Fruit fly (Drosophila melanogaster) whole organism, embryonic: Measurements from ENCODE around the gene Pvr.
A peak's percentile ranks its signal among the peaks of the same experiment; 100 is the strongest.

ENCODE experiments used
- CG1024 ChIP-seq: fragments of 200-800 bp; sonication (Bioruptor generic); IDR thresholded peaks from 2 replicates; pipeline ENCODE4 v1.3.6; 2022; ENCODE audit warnings: missing biosample characterization, missing genetic modification characterization
- CG11696 ChIP-seq: fragments of 200-800 bp; sonication (Bioruptor generic); IDR thresholded peaks from 2 replicates; pipeline ENCODE4 v1.3.6; 2022; ENCODE audit warnings: missing biosample characterization, missing genetic modification characterization
- CG12391 ChIP-seq: fragments of 200-800 bp; sonication (Bioruptor generic); optimal IDR thresholded peaks from 3 replicates; lab custom pipeline; 2018; ENCODE audit warnings: missing biosample characterization, mild to moderate bottlenecking, missing genetic modification characterization, moderate library complexity
- CG12769 ChIP-seq: fragments of 200-800 bp; sonication (Bioruptor generic); optimal IDR thresholded peaks from 2 replicates; lab custom pipeline; 2019; ENCODE audit warnings: missing biosample characterization, mild to moderate bottlenecking, missing genetic modification characterization, moderate library complexity
- CG12942 ChIP-seq: fragments of 200-800 bp; sonication (Bioruptor generic); optimal IDR thresholded peaks from 3 replicates; lab custom pipeline; 2016; ENCODE audit warnings: missing biosample characterization, missing genetic modification characterization
- CG15479 ChIP-seq: fragments of 200-800 bp; sonication (Bioruptor generic); optimal IDR thresholded peaks from 3 replicates; lab custom pipeline; 2019; ENCODE audit warnings: missing biosample characterization, mild to moderate bottlenecking, missing genetic modification characterization, moderate library complexity
- CG17912 ChIP-seq: fragments of 200-800 bp; sonication (Bioruptor generic); optimal IDR thresholded peaks from 2 replicates; lab custom pipeline; 2018; ENCODE audit warnings: missing biosample characterization, mild to moderate bottlenecking, missing genetic modification characterization
- CG2202 ChIP-seq: fragments of 200-800 bp; sonication (Bioruptor generic); optimal IDR thresholded peaks from 2 replicates; lab custom pipeline; 2018; ENCODE audit warnings: missing biosample characterization, mild to moderate bottlenecking, missing genetic modification characterization
- CG31441 ChIP-seq: fragments of 200-800 bp; sonication (Bioruptor generic); IDR thresholded peaks from 2 replicates; pipeline ENCODE4 v1.3.6; 2022; ENCODE audit warnings: missing biosample characterization, missing genetic modification characterization
- CG4617 ChIP-seq: fragments of 200-800 bp; sonication (Bioruptor generic); optimal IDR thresholded peaks from 3 replicates; lab custom pipeline; 2016; ENCODE audit warnings: missing biosample characterization, missing genetic modification characterization, borderline replicate concordance
- CG4820 ChIP-seq: fragments of 200-800 bp; sonication (Bioruptor generic); optimal IDR thresholded peaks from 3 replicates; lab custom pipeline; 2016; ENCODE audit warnings: missing biosample characterization, missing genetic modification characterization
- CG6254 ChIP-seq: fragments of 200-800 bp; sonication (Bioruptor generic); optimal IDR thresholded peaks from 3 replicates; lab custom pipeline; 2017; ENCODE audit warnings: mild to moderate bottlenecking, missing biosample characterization, missing genetic modification reagents, missing genetic modification characterization
- CG6689 ChIP-seq: fragments of 200-800 bp; sonication (Bioruptor generic); IDR thresholded peaks from 2 replicates; pipeline ENCODE4 v1.3.6; 2022; ENCODE audit warnings: missing biosample characterization, missing genetic modification characterization
- CG8359 ChIP-seq: fragments of 200-800 bp; sonication (Bioruptor generic); optimal IDR thresholded peaks from 2 replicates; lab custom pipeline; 2017; ENCODE audit warnings: missing biosample characterization, mild to moderate bottlenecking, missing genetic modification characterization, borderline replicate concordance
- CG8765 ChIP-seq: fragments of 200-800 bp; sonication (Bioruptor generic); IDR thresholded peaks from 2 replicates; pipeline ENCODE4 v1.3.6; 2022; ENCODE audit warnings: missing biosample characterization, missing genetic modification characterization
- Dbx ChIP-seq: fragments of 200-800 bp; sonication (Bioruptor generic); IDR thresholded peaks from 3 replicates; pipeline ENCODE4 v1.3.6; 2022; ENCODE audit warnings: missing biosample characterization, missing genetic modification characterization
- Dip3 ChIP-seq: fragments of 200-800 bp; sonication (Bioruptor generic); optimal IDR thresholded peaks from 3 replicates; lab custom pipeline; 2016; ENCODE audit warnings: missing biosample characterization, missing genetic modification characterization
- Dll ChIP-seq: fragments of 200-800 bp; sonication (Bioruptor generic); IDR thresholded peaks from 4 replicates; pipeline ENCODE4 v1.3.6; 2022; ENCODE audit warnings: missing biosample characterization, missing genetic modification characterization; ENCODE audit not compliant: partially characterized antibody
- Ets65A ChIP-seq: fragments of 200-800 bp; sonication (Bioruptor generic); peaks from one replicate; lab custom pipeline; 2016; ENCODE audit warnings: missing biosample characterization, missing genetic modification characterization
- H2.0 ChIP-seq: fragments of 200-800 bp; sonication (Bioruptor generic); IDR thresholded peaks from 2 replicates; pipeline ENCODE4 v1.3.6; 2022; ENCODE audit warnings: missing biosample characterization, missing genetic modification characterization
- Hey ChIP-seq: fragments of 200-800 bp; sonication (Bioruptor generic); optimal IDR thresholded peaks from 3 replicates; lab custom pipeline; 2018; ENCODE audit warnings: missing biosample characterization, mild to moderate bottlenecking, missing genetic modification characterization
- Jarid2 ChIP-seq: fragments of 200-800 bp; sonication (Bioruptor generic); optimal IDR thresholded peaks from 3 replicates; lab custom pipeline; 2017; ENCODE audit warnings: mild to moderate bottlenecking, missing biosample characterization, missing genetic modification reagents, missing genetic modification characterization
- Sin3A ChIP-seq: fragments of >200 bp; optimal IDR thresholded peaks from 2 replicates; lab custom pipeline; 2018
- Sox100B ChIP-seq: fragments of 200-800 bp; sonication (Bioruptor generic); optimal IDR thresholded peaks from 3 replicates; lab custom pipeline; 2018; ENCODE audit warnings: missing biosample characterization, mild to moderate bottlenecking, missing genetic modification characterization
- Taf1 ChIP-seq: fragments of 200-800 bp; sonication (Bioruptor generic); IDR thresholded peaks from 2 replicates; pipeline ENCODE4 v1.3.6; 2022; ENCODE audit warnings: missing biosample characterization, missing genetic modification characterization
- Tbp ChIP-seq: fragments of >200 bp; optimal IDR thresholded peaks from 2 replicates; lab custom pipeline; 2018; ENCODE audit warnings: missing biosample characterization, missing genetic modification characterization
- Trl ChIP-seq, 3 experiments: fragments of >200 bp in 2 of 3; fragments of 200-800 bp in 1 of 3; sonication (Bioruptor generic) in 1 of 3; optimal IDR thresholded peaks; 2 replicates in 1 of 3; 3 replicates in 2 of 3; lab custom pipeline; 2016 to 2017; ENCODE audit warnings: missing biosample characterization in 1 of 3, missing genetic modification characterization in 1 of 3
- Vsx1 ChIP-seq: fragments of 200-800 bp; sonication (Bioruptor generic); optimal IDR thresholded peaks from 2 replicates; lab custom pipeline; 2017; ENCODE audit warnings: missing biosample characterization, mild to moderate bottlenecking, missing genetic modification characterization, missing genetic modification reagents
- ac ChIP-seq: fragments of 200-800 bp; sonication (Bioruptor generic); optimal IDR thresholded peaks from 3 replicates; lab custom pipeline; 2017; ENCODE audit warnings: missing biosample characterization, mild to moderate bottlenecking, missing genetic modification characterization
- bowl ChIP-seq: fragments of 200-800 bp; sonication (Bioruptor generic); IDR thresholded peaks from 2 replicates; pipeline ENCODE4 v1.3.6; 2022; ENCODE audit warnings: missing biosample characterization, missing genetic modification characterization
- cad ChIP-seq: fragments of >200 bp; optimal IDR thresholded peaks from 2 replicates; lab custom pipeline; 2017; ENCODE audit warnings: missing biosample characterization, missing genetic modification characterization
- cg ChIP-seq: fragments of 200-800 bp; sonication (Bioruptor generic); optimal IDR thresholded peaks from 3 replicates; lab custom pipeline; 2019; ENCODE audit warnings: missing biosample characterization, mild to moderate bottlenecking, missing genetic modification characterization, moderate library complexity
- danr ChIP-seq: fragments of 200-800 bp; sonication (Bioruptor generic); IDR thresholded peaks from 2 replicates; pipeline ENCODE4 v1.3.6; 2022; ENCODE audit warnings: missing biosample characterization, missing genetic modification characterization
- dimm ChIP-seq: fragments of 200-800 bp; sonication (Bioruptor generic); IDR thresholded peaks from 2 replicates; pipeline ENCODE4 v1.3.6; 2022; ENCODE audit warnings: missing biosample characterization, missing genetic modification characterization
- dysf ChIP-seq: fragments of 200-800 bp; sonication (Bioruptor generic); IDR thresholded peaks from 3 replicates; pipeline ENCODE4 v1.3.6; 2022; ENCODE audit warnings: missing biosample characterization, missing genetic modification characterization
- h ChIP-seq: fragments of >200 bp; optimal IDR thresholded peaks from 2 replicates; lab custom pipeline; 2017
- her ChIP-seq: fragments of 200-800 bp; sonication (Bioruptor generic); optimal IDR thresholded peaks from 2 replicates; lab custom pipeline; 2016; ENCODE audit warnings: missing biosample characterization, missing genetic modification characterization
- inv ChIP-seq: fragments of 200-800 bp; sonication (Bioruptor generic); IDR thresholded peaks from 2 replicates; pipeline ENCODE4 v1.3.6; 2022; ENCODE audit warnings: missing biosample characterization, missing genetic modification characterization; ENCODE audit not compliant: partially characterized antibody
- knrl ChIP-seq: fragments of 200-800 bp; sonication (Bioruptor generic); IDR thresholded peaks from 3 replicates; pipeline ENCODE4 v1.3.6; 2022; ENCODE audit warnings: missing biosample characterization, missing genetic modification characterization; ENCODE audit not compliant: partially characterized antibody
- odd ChIP-seq: fragments of 200-800 bp; sonication (Bioruptor generic); optimal IDR thresholded peaks from 2 replicates; lab custom pipeline; 2017; ENCODE audit warnings: missing biosample characterization, mild to moderate bottlenecking, missing genetic modification characterization
- otp ChIP-seq: fragments of 200-800 bp; sonication (Bioruptor generic); IDR thresholded peaks from 3 replicates; pipeline ENCODE4, ENCODE4 v1.3.6; 2022; ENCODE audit warnings: missing biosample characterization, missing genetic modification characterization
- p53 ChIP-seq: fragments of 200-800 bp; sonication (Bioruptor generic); optimal IDR thresholded peaks from 2 replicates; lab custom pipeline; 2016; ENCODE audit warnings: missing biosample characterization, missing genetic modification characterization
- phol ChIP-seq: fragments of 200-800 bp; sonication (Bioruptor generic); optimal IDR thresholded peaks from 3 replicates; lab custom pipeline; 2018; ENCODE audit warnings: missing biosample characterization, mild to moderate bottlenecking, missing genetic modification characterization, moderate library complexity
- schlank ChIP-seq: fragments of 200-800 bp; sonication (Bioruptor generic); optimal IDR thresholded peaks from 2 replicates; lab custom pipeline; 2018; ENCODE audit warnings: missing biosample characterization, mild to moderate bottlenecking, missing genetic modification characterization
- sens ChIP-seq: fragments of 200-800 bp; sonication (Bioruptor generic); peaks from one replicate; lab custom pipeline; 2016; ENCODE audit warnings: missing biosample characterization, missing genetic modification characterization
- slp2 ChIP-seq: fragments of 200-800 bp; sonication (Bioruptor generic); optimal IDR thresholded peaks from 2 replicates; lab custom pipeline; 2016; ENCODE audit warnings: missing biosample characterization, missing genetic modification characterization
- trem ChIP-seq: fragments of 200-800 bp; optimal IDR thresholded peaks from 3 replicates; lab custom pipeline; 2019; ENCODE audit warnings: missing biosample characterization, mild to moderate bottlenecking, missing genetic modification characterization, moderate library complexity
- trh ChIP-seq: fragments of 200-800 bp; sonication (Bioruptor generic); optimal IDR thresholded peaks from 2 replicates; lab custom pipeline; 2016; ENCODE audit warnings: missing biosample characterization, missing genetic modification characterization
- ttk ChIP-seq: fragments of 200-800 bp; sonication (Bioruptor generic); IDR thresholded peaks from 2 replicates; pipeline ENCODE4 v2.1.2; 2022; ENCODE audit warnings: missing biosample characterization, missing genetic modification characterization
- usp ChIP-seq: fragments of >200 bp; optimal IDR thresholded peaks from 2 replicates; lab custom pipeline; 2017; ENCODE audit warnings: missing biosample characterization, missing genetic modification characterization
- wor ChIP-seq: fragments of 200-800 bp; sonication (Bioruptor generic); IDR thresholded peaks from 2 replicates; pipeline ENCODE4 v1.3.6; 2022; ENCODE audit warnings: missing biosample characterization, missing genetic modification characterization

The Pvr gene

dm6 chr2L:8274958-8275584, 35.4 kb upstream of the Pvr start (continued):
- TF ChIP-seq CG4820 (GFP tag; lab: Kevin White, UChicago), result peak; percentile 57
- peak; percentile 49; the same call in 1 of the 3 replicates for TF ChIP-seq otp (GFP tag; lab: Robert Waterston, UW)
- TF ChIP-seq CG12769, result no peak
- TF ChIP-seq Sox100B, result peak; percentile 63
- TF ChIP-seq ttk (GFP tag; lab: Robert Waterston, UW), result 0 out of 2 replicates have a peak, but pooled peaks have one; percentile 27
- peak; percentile 3 for TF ChIP-seq Ets65A (GFP tag; lab: Kevin White, UChicago)
- TF ChIP-seq Trl (optimal IDR thresholded peaks at IDR 0.05; lab: Kevin White, UChicago), result no peak
- no peak for TF ChIP-seq Trl (GFP tag; optimal IDR thresholded peaks at IDR 0.05; lab: Kevin White, UChicago)
- TF ChIP-seq CG8359 (GFP tag; lab: Kevin White, UChicago), result peak; percentile 46
- TF ChIP-seq odd (GFP tag; lab: Kevin White, UChicago), result peak; percentile 58
- TF ChIP-seq CG4617 (GFP tag; lab: Kevin White, UChicago), result no peak
- TF ChIP-seq phol (tag; lab: Kevin White, UChicago), result peak; percentile 78
- TF ChIP-seq Hey (tag; lab: Kevin White, UChicago), result no peak
- no peak for TF ChIP-seq h
- TF ChIP-seq Jarid2, result peak; percentile 20
- TF ChIP-seq trem (tag; lab: Kevin White, UChicago), result peak; percentile 80
- no peak for TF ChIP-seq Tbp (GFP tag; lab: Kevin White, UChicago)
- no peak for TF ChIP-seq knrl
- no peak; the same call in 1 of the 2 replicates for TF ChIP-seq CG8765 (GFP tag; lab: Robert Waterston, UW)
- TF ChIP-seq CG31441 (GFP tag; lab: Robert Waterston, UW), result peak; percentile 81
- no peak for TF ChIP-seq her
- TF ChIP-seq CG6254 (GFP tag; lab: Kevin White, UChicago), result peak; percentile 68
- no peak for TF ChIP-seq wor (GFP tag; lab: Robert Waterston, UW)
- no peak for TF ChIP-seq bowl
- peak; percentile 36 for TF ChIP-seq CG2202 (tag; lab: Kevin White, UChicago)
- TF ChIP-seq dysf, result peak; percentile 70
- TF ChIP-seq Dip3 (GFP tag; lab: Kevin White, UChicago), result no peak
- peak; percentile 19 for TF ChIP-seq CG12942
- no peak for TF ChIP-seq Dll (GFP tag; lab: Robert Waterston, UW)
- peak; percentile 6 for TF ChIP-seq Vsx1
- TF ChIP-seq schlank (tag; lab: Kevin White, UChicago), result no peak
- peak; percentile 60 for TF ChIP-seq CG6689 (GFP tag; lab: Robert Waterston, UW)
- TF ChIP-seq CG17912 (GFP tag; lab: Kevin White, UChicago), result no peak
- no peak for TF ChIP-seq p53 (GFP tag; lab: Kevin White, UChicago)
- peak; percentile 56 for TF ChIP-seq H2.0 (GFP tag; lab: Robert Waterston, UW)
- no peak for TF ChIP-seq inv (GFP tag; lab: Robert Waterston, UW)
- TF ChIP-seq ac (GFP tag; lab: Kevin White, UChicago), result peak; percentile 59
- TF ChIP-seq CG15479 (GFP tag; lab: Kevin White, UChicago), result peak; percentile 85
- peak; percentile 33; the same call in 1 of the 2 replicates for TF ChIP-seq danr
- TF ChIP-seq CG12391 (tag; lab: Kevin White, UChicago), result peak; percentile 82
- no peak for TF ChIP-seq usp
- no peak for TF ChIP-seq Taf1 (GFP tag; lab: Robert Waterston, UW)
- TF ChIP-seq Sin3A (lab: Kevin White, UChicago), result no peak
- TF ChIP-seq cg (GFP tag; lab: Kevin White, UChicago), result no peak
- peak; percentile 8 for TF ChIP-seq slp2
- no peak for TF ChIP-seq CG1024 (GFP tag; lab: Robert Waterston, UW)
- TF ChIP-seq dimm (GFP tag; lab: Robert Waterston, UW), result no peak
- TF ChIP-seq sens (GFP tag; lab: Kevin White, UChicago), result peak; percentile 94
- TF ChIP-seq cad (GFP tag; lab: Kevin White, UChicago), result no peak
- TF ChIP-seq trh (GFP tag; lab: Kevin White, UChicago), result no peak
- no peak for TF ChIP-seq Dbx (GFP tag; lab: Robert Waterston, UW)
- TF ChIP-seq CG11696, result peak; percentile 96
